Fruit fly (Drosophila melanogaster) whole organism, pupa: ENCODE data around the gene Rab30.

ENCODE experiments used
- CG10348 ChIP-seq: fragments of 200-800 bp; sonication (Bioruptor generic); IDR thresholded peaks from 2 replicates; pipeline ENCODE4 v1.3.6; 2022; ENCODE audit warnings: missing biosample characterization, missing genetic modification characterization
- CG12605 ChIP-seq: fragments of 200-800 bp; sonication (Bioruptor generic); IDR thresholded peaks from 2 replicates; pipeline ENCODE4 v1.3.6; 2022; ENCODE audit warnings: missing biosample characterization, missing genetic modification characterization
- CG13204 ChIP-seq: fragments of 200-800 bp; sonication (Bioruptor generic); optimal IDR thresholded peaks from 2 replicates; lab custom pipeline; 2018; ENCODE audit warnings: missing biosample characterization, mild to moderate bottlenecking, missing genetic modification characterization, moderate library complexity
- CG14655 ChIP-seq: fragments of 200-800 bp; sonication (Bioruptor generic); optimal IDR thresholded peaks from 3 replicates; lab custom pipeline; 2017; ENCODE audit warnings: mild to moderate bottlenecking, missing biosample characterization, missing genetic modification reagents, missing genetic modification characterization
- CG15710 ChIP-seq: fragments of 200-800 bp; sonication (Bioruptor generic); optimal IDR thresholded peaks from 2 replicates; lab custom pipeline; 2018; ENCODE audit warnings: missing biosample characterization, mild to moderate bottlenecking, missing genetic modification characterization, moderate library complexity
- CG17806 ChIP-seq: fragments of 200-800 bp; sonication (Bioruptor generic); optimal IDR thresholded peaks from 2 replicates; lab custom pipeline; 2018; ENCODE audit warnings: missing biosample characterization, mild to moderate bottlenecking, missing genetic modification characterization, moderate library complexity
- CG32121 ChIP-seq: fragments of 200-800 bp; sonication (Bioruptor generic); IDR thresholded peaks from 2 replicates; pipeline ENCODE4 v1.3.6; 2022; ENCODE audit warnings: missing biosample characterization, missing genetic modification characterization
- CG34367 ChIP-seq: fragments of 200-800 bp; sonication (Bioruptor generic); optimal IDR thresholded peaks from 2 replicates; lab custom pipeline; 2018; ENCODE audit warnings: missing biosample characterization, mild to moderate bottlenecking, missing genetic modification characterization
- CG4496 ChIP-seq: fragments of 200-800 bp; sonication (Bioruptor generic); IDR thresholded peaks from 3 replicates; pipeline ENCODE4 v1.3.6; 2022; ENCODE audit warnings: missing biosample characterization, missing genetic modification characterization
- CG8159 ChIP-seq: fragments of 200-800 bp; sonication (Bioruptor generic); optimal IDR thresholded peaks from 3 replicates; lab custom pipeline; 2018; ENCODE audit warnings: missing biosample characterization, mild to moderate bottlenecking, missing genetic modification characterization, moderate library complexity
- CG8301 ChIP-seq: fragments of 200-800 bp; sonication (Bioruptor generic); optimal IDR thresholded peaks from 2 replicates; lab custom pipeline; 2018; ENCODE audit warnings: missing biosample characterization, mild to moderate bottlenecking, missing genetic modification characterization
- CG9948 ChIP-seq: fragments of 200-800 bp; sonication (Bioruptor generic); optimal IDR thresholded peaks from 2 replicates; lab custom pipeline; 2018; ENCODE audit warnings: missing biosample characterization, mild to moderate bottlenecking, missing genetic modification characterization, moderate library complexity
- D1 ChIP-seq: fragments of 200-800 bp; sonication (Bioruptor generic); optimal IDR thresholded peaks from 2 replicates; lab custom pipeline; 2018; ENCODE audit warnings: missing biosample characterization, mild to moderate bottlenecking, missing genetic modification characterization, moderate library complexity
- EcR ChIP-seq: fragments of 200-800 bp; sonication (Bioruptor generic); optimal IDR thresholded peaks from 3 replicates; lab custom pipeline; 2019; ENCODE audit warnings: missing biosample characterization, missing genetic modification characterization, mild to moderate bottlenecking, moderate library complexity, missing genetic modification reagents
- Ets98B ChIP-seq: fragments of 200-800 bp; sonication (Bioruptor generic); IDR thresholded peaks from 2 replicates; pipeline ENCODE4 v1.3.6; 2022; ENCODE audit warnings: missing biosample characterization, missing genetic modification characterization
- Pif1A ChIP-seq: fragments of 200-800 bp; sonication (Bioruptor generic); optimal IDR thresholded peaks from 3 replicates; lab custom pipeline; 2016; ENCODE audit warnings: missing biosample characterization, missing genetic modification characterization
- Pif1B ChIP-seq: fragments of 200-800 bp; sonication (Bioruptor generic); optimal IDR thresholded peaks from 3 replicates; lab custom pipeline; 2016; ENCODE audit warnings: missing biosample characterization, missing genetic modification characterization
- Snoo ChIP-seq: fragments of 200-800 bp; sonication (Bioruptor generic); optimal IDR thresholded peaks from 3 replicates; lab custom pipeline; 2017; ENCODE audit warnings: missing biosample characterization, mild to moderate bottlenecking, missing genetic modification characterization, inconsistent platforms
- fd96Ca ChIP-seq: fragments of 200-800 bp; sonication (Bioruptor generic); IDR thresholded peaks from 3 replicates; pipeline ENCODE4 v1.3.6; 2022; ENCODE audit warnings: missing biosample characterization, missing genetic modification characterization
- gl ChIP-seq: fragments of 200-800 bp; sonication (Bioruptor generic); optimal IDR thresholded peaks from 2 replicates; lab custom pipeline; 2018; ENCODE audit warnings: missing biosample characterization, mild to moderate bottlenecking, missing genetic modification characterization
- rn ChIP-seq: fragments of 200-800 bp; sonication (Bioruptor generic); IDR thresholded peaks from 2 replicates; pipeline ENCODE4 v1.3.6; 2022; ENCODE audit warnings: missing biosample characterization, missing genetic modification characterization

Rab30 gene

dm6 chr2L:7073011-7073410 lies 40.6 kb upstream of the Rab30 start:
- TF ChIP-seq CG14655 (GFP tag; lab: Kevin White, UChicago) = peak; percentile 54
- TF ChIP-seq CG12605 (GFP tag; lab: Robert Waterston, UW) = no peak
- peak; percentile 71; the same call in 2 of the 3 replicates for TF ChIP-seq CG4496 (GFP tag; lab: Robert Waterston, UW)
- peak; percentile 76 for TF ChIP-seq Ets98B (GFP tag; lab: Robert Waterston, UW)
- TF ChIP-seq Pif1A (GFP tag; lab: Kevin White, UChicago) = peak; percentile 58
- TF ChIP-seq CG32121 (GFP tag; lab: Robert Waterston, UW) = peak; percentile 69
- no peak for TF ChIP-seq CG13204
- peak; percentile 17 for TF ChIP-seq CG15710
- TF ChIP-seq EcR (GFP tag; lab: Kevin White, UChicago) = no peak
- TF ChIP-seq CG8301 (tag; lab: Kevin White, UChicago) = peak; percentile 68
- peak; percentile 52 for TF ChIP-seq CG8159
- no peak for TF ChIP-seq CG34367 (tag; lab: Kevin White, UChicago)
- TF ChIP-seq CG17806 = peak; percentile 46
- peak; percentile 39 for TF ChIP-seq CG9948

dm6 chr2L:7071862-7072261 lies 39.5 kb upstream of the Rab30 start:
- TF ChIP-seq CG17806 = peak; percentile 68
- peak; percentile 25 for TF ChIP-seq D1 (tag; lab: Kevin White, UChicago)
- TF ChIP-seq rn (GFP tag; lab: Robert Waterston, UW) = no peak
- no peak for TF ChIP-seq CG10348 (GFP tag; lab: Robert Waterston, UW)
- TF ChIP-seq fd96Ca (GFP tag; lab: Robert Waterston, UW) = peak; percentile 76
- TF ChIP-seq CG12605 (GFP tag; lab: Robert Waterston, UW) = peak; percentile 68
- TF ChIP-seq gl (tag; lab: Kevin White, UChicago) = no peak
- TF ChIP-seq CG34367 (tag; lab: Kevin White, UChicago) = peak; percentile 54
- peak; percentile 72 for TF ChIP-seq CG14655 (GFP tag; lab: Kevin White, UChicago)
- peak; percentile 66; the same call in 1 of the 3 replicates for TF ChIP-seq CG4496 (GFP tag; lab: Robert Waterston, UW)
- TF ChIP-seq Snoo (tag; lab: Kevin White, UChicago) = no peak
- TF ChIP-seq CG8159 = peak; percentile 73
- TF ChIP-seq Pif1B = peak; percentile 56
- TF ChIP-seq CG15710 = peak; percentile 63
- peak; percentile 33; the same call in 1 of the 2 replicates for TF ChIP-seq Ets98B (GFP tag; lab: Robert Waterston, UW)
- TF ChIP-seq CG8301 (tag; lab: Kevin White, UChicago) = peak; percentile 56
- peak; percentile 61 for TF ChIP-seq CG9948
- TF ChIP-seq CG13204 = no peak
- no peak for TF ChIP-seq EcR (GFP tag; lab: Kevin White, UChicago)
- TF ChIP-seq CG32121 (GFP tag; lab: Robert Waterston, UW) = 0 out of 2 replicates have a peak, but pooled peaks have one; percentile 20
- peak; percentile 82 for TF ChIP-seq Pif1A (GFP tag; lab: Kevin White, UChicago)

DNA sequence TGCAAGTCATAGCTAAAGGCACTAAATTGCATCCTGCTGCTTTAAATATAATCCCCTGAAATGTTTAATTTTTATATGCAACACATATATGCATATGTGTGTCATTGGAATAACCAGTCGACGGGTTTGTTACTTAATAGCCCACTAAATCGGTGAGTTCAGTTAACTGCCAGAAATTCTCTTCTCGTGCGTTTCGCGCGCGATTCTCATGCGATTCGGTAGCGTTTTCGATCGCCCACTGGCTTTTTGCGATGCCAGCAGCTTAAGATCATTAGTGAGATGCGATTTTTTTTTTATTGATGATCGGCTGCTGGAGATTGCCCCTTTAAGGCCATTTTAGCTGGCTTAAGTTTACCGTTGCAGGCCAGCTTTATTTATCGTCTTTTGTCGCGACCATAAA lies 38.8 kb upstream of the Rab30 start:
- no peak for TF ChIP-seq CG8159
- no peak for TF ChIP-seq CG10348 (GFP tag; lab: Robert Waterston, UW)
- no peak for TF ChIP-seq Ets98B (GFP tag; lab: Robert Waterston, UW)
- no peak for TF ChIP-seq Snoo (tag; lab: Kevin White, UChicago)
- TF ChIP-seq CG34367 (tag; lab: Kevin White, UChicago) = no peak
- TF ChIP-seq EcR (GFP tag; lab: Kevin White, UChicago) = peak; percentile 37

DNA sequence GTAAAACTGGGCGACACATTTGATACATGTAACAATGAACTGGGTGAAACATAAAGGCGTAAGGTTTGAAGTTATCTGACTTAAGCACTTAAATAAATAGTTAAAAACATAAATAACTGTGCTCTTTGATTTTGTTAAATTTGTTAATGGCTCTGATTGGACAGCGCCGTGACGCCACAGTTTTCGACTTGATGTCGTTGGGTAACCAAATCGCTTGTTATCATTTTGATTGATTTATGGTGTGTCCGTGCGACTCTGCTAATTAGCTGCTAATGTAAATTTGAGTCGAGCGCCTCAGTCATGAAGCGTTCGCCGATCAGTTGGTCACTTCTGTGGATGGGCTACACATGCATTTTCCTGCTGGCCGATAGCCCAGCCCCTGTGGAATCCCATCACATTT lies 35.3 kb upstream of the Rab30 start, which contains the start of gene Ugt307A1:
Gene Ugt307A1, plus strand, starts transcription at position 301 of the 400 bp plus-strand sequence.
- TF ChIP-seq gl (tag; lab: Kevin White, UChicago) (no peak), CG12605 (GFP tag; lab: Robert Waterston, UW) (no peak), CG4496 (GFP tag; lab: Robert Waterston, UW) (no peak), CG9948 (no peak), Ets98B (GFP tag; lab: Robert Waterston, UW) (no peak)
- TF ChIP-seq, all 21 proteins: peak for 0

DNA sequence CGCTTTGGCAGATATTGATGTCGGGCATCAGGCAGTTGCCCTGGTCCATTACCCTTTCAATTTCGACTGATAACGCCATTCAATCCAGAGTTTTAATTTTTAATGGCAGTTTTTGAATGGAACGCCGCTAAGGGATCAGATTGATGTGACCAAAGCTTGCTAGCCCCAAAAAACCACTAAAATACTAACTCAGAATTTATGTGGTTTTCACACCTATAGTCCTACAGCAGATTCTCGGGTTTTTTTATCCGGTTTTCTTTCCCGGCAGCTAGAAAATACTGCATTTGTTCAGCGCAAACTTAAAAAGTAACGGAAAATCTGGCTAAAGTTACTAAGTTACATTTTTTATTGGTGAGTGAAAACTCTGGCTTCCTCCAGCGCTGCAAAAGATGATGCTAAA lies 33.3 kb upstream of the Rab30 start, which contains the start of gene Nuf2:
Gene Nuf2, minus strand, starts transcription at position 151 of the 400 bp plus-strand sequence.
- no peak for TF ChIP-seq CG10348 (GFP tag; lab: Robert Waterston, UW)
- TF ChIP-seq Ets98B (GFP tag; lab: Robert Waterston, UW) = no peak
- TF ChIP-seq CG8301 (tag; lab: Kevin White, UChicago) = no peak
- TF ChIP-seq, all 21 proteins: peak for 0

dm6 chr2L:7063721-7064179 lies 31.3 kb upstream of the Rab30 start, which contains the start of gene Sem1:
Gene Sem1 (plus strand): TSS chr2L:7063986.
- TF ChIP-seq D1 (tag; lab: Kevin White, UChicago) = no peak
- TF ChIP-seq gl (tag; lab: Kevin White, UChicago) = no peak
- no peak for TF ChIP-seq CG10348 (GFP tag; lab: Robert Waterston, UW)
- no peak for TF ChIP-seq CG8159
- TF ChIP-seq CG34367 (tag; lab: Kevin White, UChicago) = no peak

dm6 chr2L:7060751-7061150 lies 28.3 kb upstream of the Rab30 start, which contains the start of gene Mst27D:
Gene Mst27D (minus strand): TSS chr2L:7060851.
- TF ChIP-seq CG15710 (no peak), CG34367 (tag; lab: Kevin White, UChicago) (no peak), CG32121 (GFP tag; lab: Robert Waterston, UW) (no peak), gl (tag; lab: Kevin White, UChicago) (no peak), CG9948 (no peak), D1 (tag; lab: Kevin White, UChicago) (no peak), Pif1A (GFP tag; lab: Kevin White, UChicago) (no peak), fd96Ca (GFP tag; lab: Robert Waterston, UW) (no peak), Ets98B (GFP tag; lab: Robert Waterston, UW) (no peak), CG12605 (GFP tag; lab: Robert Waterston, UW) (no peak), Pif1B (no peak)
